Fruit fly (Drosophila melanogaster) whole organism, pupa: ENCODE measurements around the gene CG13994.

Source experiments
- CG10348 ChIP-seq: fragments of 200-800 bp; sonication (Bioruptor generic); IDR thresholded peaks from 2 replicates; pipeline ENCODE4 v1.3.6; 2022; ENCODE audit warnings: missing biosample characterization, missing genetic modification characterization
- CG17806 ChIP-seq: fragments of 200-800 bp; sonication (Bioruptor generic); optimal IDR thresholded peaks from 2 replicates; lab custom pipeline; 2018; ENCODE audit warnings: missing biosample characterization, mild to moderate bottlenecking, missing genetic modification characterization, moderate library complexity
- CG34367 ChIP-seq: fragments of 200-800 bp; sonication (Bioruptor generic); optimal IDR thresholded peaks from 2 replicates; lab custom pipeline; 2018; ENCODE audit warnings: missing biosample characterization, mild to moderate bottlenecking, missing genetic modification characterization
- CG8301 ChIP-seq: fragments of 200-800 bp; sonication (Bioruptor generic); optimal IDR thresholded peaks from 2 replicates; lab custom pipeline; 2018; ENCODE audit warnings: missing biosample characterization, mild to moderate bottlenecking, missing genetic modification characterization
- CG9948 ChIP-seq: fragments of 200-800 bp; sonication (Bioruptor generic); optimal IDR thresholded peaks from 2 replicates; lab custom pipeline; 2018; ENCODE audit warnings: missing biosample characterization, mild to moderate bottlenecking, missing genetic modification characterization, moderate library complexity
- rn ChIP-seq: fragments of 200-800 bp; sonication (Bioruptor generic); IDR thresholded peaks from 2 replicates; pipeline ENCODE4 v1.3.6; 2022; ENCODE audit warnings: missing biosample characterization, missing genetic modification characterization

DNA sequence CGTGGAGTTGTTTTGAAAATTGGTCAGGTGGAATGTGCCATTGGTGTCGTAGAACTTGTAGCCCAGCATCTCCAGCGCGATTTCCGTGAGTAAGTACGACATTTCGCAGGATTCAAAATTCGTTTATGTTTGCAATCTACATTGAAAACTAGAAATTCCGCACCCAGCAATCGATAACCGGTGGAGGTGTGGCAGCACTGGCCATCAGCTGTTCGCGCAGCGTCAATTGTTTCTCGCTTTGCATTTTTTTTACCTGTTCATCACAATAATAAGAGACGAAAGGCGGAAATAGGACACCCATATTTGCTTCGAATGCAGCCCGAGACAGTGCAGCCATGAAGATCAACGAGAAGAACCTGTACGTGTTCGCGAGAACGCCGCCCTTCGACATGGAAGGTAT is 14.2 kb upstream of the CG13994 start, which contains the start of the genes CG34179 and slmo:
- TF ChIP-seq CG9948 (tag; lab: Kevin White, UChicago) (no peak), CG10348 (GFP tag; lab: Robert Waterston, UW) (no peak), CG34367 (no peak), rn (GFP tag; lab: Robert Waterston, UW) (no peak), CG8301 (tag; lab: Kevin White, UChicago) (no peak), CG17806 (tag; lab: Kevin White, UChicago) (no peak)
